Worm (Caenorhabditis elegans) whole organism, L2 larva: ENCODE data around the gene R13D11.4.

Experiments
- C34F6.9 ChIP-seq: fragments of 150-350 bp; optimal IDR thresholded peaks from 2 replicates; lab custom pipeline; 2014; ENCODE audit warnings: missing biosample characterization, missing genetic modification characterization
- F13H6.1 ChIP-seq: sonication (generic microtip); optimal IDR thresholded peaks from 2 replicates; lab custom pipeline; 2016; ENCODE audit warnings: missing genetic modification characterization, missing compliant biosample characterization
- R02D3.7 ChIP-seq: fragments of 150-350 bp; optimal IDR thresholded peaks from 2 replicates; lab custom pipeline; 2014; ENCODE audit warnings: missing biosample characterization, missing genetic modification characterization
- Y55F3AM.14 ChIP-seq: fragments of 200-800 bp; sonication (Bioruptor generic); optimal IDR thresholded peaks from 2 replicates; lab custom pipeline; 2018; ENCODE audit warnings: mild to moderate bottlenecking, missing genetic modification characterization, missing compliant biosample characterization
- ZK546.5 ChIP-seq: sonication (generic microtip); optimal IDR thresholded peaks from 2 replicates; lab custom pipeline; 2017; ENCODE audit warnings: missing biosample characterization, missing genetic modification characterization
- alr-1 ChIP-seq: fragments of 150-350 bp; optimal IDR thresholded peaks from 2 replicates; lab custom pipeline; 2014; ENCODE audit warnings: missing biosample characterization, missing genetic modification characterization
- aly-2 ChIP-seq: fragments of 150-350 bp; optimal IDR thresholded peaks from 2 replicates; lab custom pipeline; 2014; ENCODE audit warnings: missing biosample characterization, missing genetic modification characterization
- ama-1 ChIP-seq: fragments of 150-350 bp; optimal IDR thresholded peaks from 2 replicates; lab custom pipeline; 2018; ENCODE audit warnings: inconsistent platforms
- blmp-1 ChIP-seq: sonication (generic microtip); optimal IDR thresholded peaks from 2 replicates; lab custom pipeline; 2017; ENCODE audit warnings: missing genetic modification characterization, mild to moderate bottlenecking, missing compliant biosample characterization, antibody characterized with exemption, moderate library complexity; ENCODE audit not compliant: insufficient read depth
- ceh-16 ChIP-seq: fragments of 150-350 bp; optimal IDR thresholded peaks from 2 replicates; lab custom pipeline; 2014; ENCODE audit warnings: missing biosample characterization, missing genetic modification characterization
- ceh-82 ChIP-seq: fragments of 150-350 bp; optimal IDR thresholded peaks from 2 replicates; lab custom pipeline; 2014; ENCODE audit warnings: missing biosample characterization, missing genetic modification characterization
- crh-2 ChIP-seq: sonication (generic microtip); optimal IDR thresholded peaks from 2 replicates; lab custom pipeline; 2017; ENCODE audit warnings: missing biosample characterization, missing genetic modification characterization
- dmd-4 ChIP-seq: sonication (generic microtip); optimal IDR thresholded peaks from 2 replicates; lab custom pipeline; 2017; ENCODE audit warnings: missing biosample characterization, missing genetic modification characterization
- egl-27 ChIP-seq: sonication (generic microtip); optimal IDR thresholded peaks from 3 replicates; lab custom pipeline; 2017; ENCODE audit warnings: missing biosample characterization, missing genetic modification reagents, missing genetic modification characterization
- elt-1 ChIP-seq: fragments of 150-350 bp; optimal IDR thresholded peaks from 2 replicates; lab custom pipeline; 2014; ENCODE audit warnings: missing biosample characterization, missing genetic modification characterization
- elt-3 ChIP-seq: sonication (generic microtip); optimal IDR thresholded peaks from 2 replicates; lab custom pipeline; 2017; ENCODE audit warnings: missing biosample characterization, missing genetic modification characterization
- fos-1 ChIP-seq: fragments of 150-350 bp; optimal IDR thresholded peaks from 2 replicates; lab custom pipeline; 2014; ENCODE audit warnings: missing biosample characterization, missing genetic modification characterization
- gmeb-1 ChIP-seq: fragments of 150-350 bp; optimal IDR thresholded peaks from 2 replicates; lab custom pipeline; 2014; ENCODE audit warnings: missing biosample characterization, missing genetic modification characterization
- lin-11 ChIP-seq: fragments of 150-350 bp; sonication (generic microtip); optimal IDR thresholded peaks from 2 replicates; lab custom pipeline; 2014; ENCODE audit warnings: missing biosample characterization, missing genetic modification characterization, inconsistent platforms, mixed read lengths
- lin-13 ChIP-seq: fragments of 150-350 bp; optimal IDR thresholded peaks from 2 replicates; lab custom pipeline; 2014; ENCODE audit warnings: missing biosample characterization, missing genetic modification reagents, missing genetic modification characterization
- lin-39 ChIP-seq: fragments of 150-350 bp; optimal IDR thresholded peaks from 2 replicates; lab custom pipeline; 2014; ENCODE audit warnings: missing biosample characterization, missing genetic modification reagents, missing genetic modification characterization
- lsy-2 ChIP-seq, 2 experiments: fragments of 150-350 bp in 1 of 2; sonication (generic microtip) in 1 of 2; optimal IDR thresholded peaks; 2 replicates each; lab custom pipeline; 2014 to 2017; ENCODE audit warnings: missing biosample characterization in 2 of 2, missing genetic modification characterization in 2 of 2
- mab-5 ChIP-seq: fragments of 150-350 bp; optimal IDR thresholded peaks from 2 replicates; lab custom pipeline; 2014; ENCODE audit warnings: missing biosample characterization, missing genetic modification characterization
- mbf-1 ChIP-seq: sonication (generic microtip); optimal IDR thresholded peaks from 2 replicates; lab custom pipeline; 2017; ENCODE audit warnings: missing biosample characterization, missing genetic modification characterization
- mdl-1 ChIP-seq, 2 experiments: fragments of 150-350 bp in 1 of 2; sonication (generic microtip) in 1 of 2; optimal IDR thresholded peaks; 2 replicates each; lab custom pipeline; 2017; ENCODE audit warnings: missing biosample characterization in 2 of 2, missing genetic modification characterization in 2 of 2
- nhr-11 ChIP-seq: fragments of 150-350 bp; optimal IDR thresholded peaks from 2 replicates; lab custom pipeline; 2014; ENCODE audit warnings: missing biosample characterization, missing genetic modification characterization
- nhr-12 ChIP-seq: fragments of 150-350 bp; optimal IDR thresholded peaks from 2 replicates; lab custom pipeline; 2014; ENCODE audit warnings: missing biosample characterization, missing genetic modification characterization
- nhr-129 ChIP-seq: fragments of 150-350 bp; optimal IDR thresholded peaks from 2 replicates; lab custom pipeline; 2014; ENCODE audit warnings: missing biosample characterization, missing genetic modification characterization
- nhr-21 ChIP-seq: fragments of 150-350 bp; optimal IDR thresholded peaks from 2 replicates; lab custom pipeline; 2014; ENCODE audit warnings: missing biosample characterization, missing genetic modification characterization
- nhr-23 ChIP-seq: fragments of 150-350 bp; optimal IDR thresholded peaks from 2 replicates; lab custom pipeline; 2014; ENCODE audit warnings: missing biosample characterization, missing genetic modification reagents, missing genetic modification characterization
- nhr-237 ChIP-seq: fragments of 150-350 bp; optimal IDR thresholded peaks from 2 replicates; lab custom pipeline; 2014; ENCODE audit warnings: missing biosample characterization, missing genetic modification characterization
- nhr-25 ChIP-seq: fragments of 150-350 bp; sonication (generic microtip); optimal IDR thresholded peaks from 3 replicates; lab custom pipeline; 2014; ENCODE audit warnings: missing biosample characterization, missing genetic modification characterization
- nhr-6 ChIP-seq: fragments of 150-350 bp; optimal IDR thresholded peaks from 2 replicates; lab custom pipeline; 2014; ENCODE audit warnings: missing biosample characterization, missing genetic modification characterization
- nhr-77 ChIP-seq: fragments of 150-350 bp; optimal IDR thresholded peaks from 2 replicates; lab custom pipeline; 2014; ENCODE audit warnings: missing biosample characterization, missing genetic modification characterization
- peb-1 ChIP-seq: fragments of 150-350 bp; optimal IDR thresholded peaks from 2 replicates; lab custom pipeline; 2014; ENCODE audit warnings: missing biosample characterization, missing genetic modification characterization
- sem-4 ChIP-seq: fragments of 150-350 bp; optimal IDR thresholded peaks from 2 replicates; lab custom pipeline; 2014; ENCODE audit warnings: missing biosample characterization, missing genetic modification reagents, missing genetic modification characterization
- skn-1 ChIP-seq: sonication (generic microtip); optimal IDR thresholded peaks from 2 replicates; lab custom pipeline; 2017; ENCODE audit warnings: missing biosample characterization, missing genetic modification characterization
- sma-3 ChIP-seq: sonication (generic microtip); optimal IDR thresholded peaks from 2 replicates; lab custom pipeline; 2016; ENCODE audit warnings: missing genetic modification reagents, missing genetic modification characterization, missing compliant biosample characterization
- sma-9 ChIP-seq, 2 experiments: fragments of 150-350 bp in 1 of 2; sonication (generic microtip) in 1 of 2; optimal IDR thresholded peaks; 2 replicates each; lab custom pipeline; 2014 to 2016; ENCODE audit warnings: missing genetic modification characterization in 2 of 2, mild to moderate bottlenecking in 1 of 2, missing biosample characterization in 1 of 2, missing compliant biosample characterization in 1 of 2, missing genetic modification reagents in 1 of 2, moderate library complexity in 1 of 2
- snpc-4 ChIP-seq: fragments of 150-350 bp; optimal IDR thresholded peaks from 2 replicates; lab custom pipeline; 2014; ENCODE audit warnings: missing biosample characterization, missing genetic modification characterization
- unc-55 ChIP-seq: fragments of 150-350 bp; sonication (generic microtip); optimal IDR thresholded peaks from 3 replicates; lab custom pipeline; 2014; ENCODE audit warnings: missing biosample characterization, missing genetic modification reagents, missing genetic modification characterization
- unc-62 ChIP-seq: fragments of 150-350 bp; optimal IDR thresholded peaks from 2 replicates; lab custom pipeline; 2014; ENCODE audit warnings: missing biosample characterization, missing genetic modification reagents, missing genetic modification characterization
- zag-1 ChIP-seq: fragments of 150-350 bp; optimal IDR thresholded peaks from 2 replicates; lab custom pipeline; 2014; ENCODE audit warnings: missing biosample characterization, missing genetic modification characterization
- ztf-1 ChIP-seq: fragments of 200-800 bp; sonication (Bioruptor generic); conservative IDR thresholded peaks from 2 replicates; pipeline ENCODE4 v1.3.6; 2022; ENCODE audit warnings: missing genetic modification characterization, missing compliant biosample characterization
- ztf-11 ChIP-seq: sonication (generic microtip); optimal IDR thresholded peaks from 2 replicates; lab custom pipeline; 2017; ENCODE audit warnings: missing biosample characterization, missing genetic modification characterization
- ztf-4 ChIP-seq: fragments of 150-350 bp; optimal IDR thresholded peaks from 2 replicates; lab custom pipeline; 2014; ENCODE audit warnings: missing biosample characterization, missing genetic modification characterization

The R13D11.4 gene

DNA sequence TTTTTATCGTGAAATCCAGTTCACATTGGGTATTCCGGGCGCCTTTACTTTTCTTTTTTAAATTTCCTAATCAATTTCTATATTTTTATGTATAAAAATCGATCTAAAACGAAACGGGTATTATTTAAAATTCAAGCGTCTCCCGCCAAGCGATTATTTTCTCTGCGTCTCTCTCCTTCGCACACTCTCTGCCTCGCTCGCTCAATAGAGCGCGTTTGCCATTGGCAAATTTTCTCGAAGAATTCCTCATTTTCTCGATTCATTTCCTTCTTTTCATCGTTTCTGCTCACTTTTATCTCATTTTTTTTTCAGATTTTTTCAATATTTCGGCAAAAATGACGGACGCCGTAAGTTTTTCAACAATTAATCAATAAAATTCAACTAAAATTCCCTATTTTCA is 37.4 kb upstream of the R13D11.4 start, which contains the start of gene sti-1:
Gene sti-1 (plus strand): TSS at position 263 of the 400 bp plus-strand sequence.
- peak; percentile 89 for TF ChIP-seq unc-55 (GFP tag; lab: Kevin White, UChicago)
- no peak for TF ChIP-seq aly-2
- peak; percentile 69 for TF ChIP-seq nhr-25 (tag; lab: Kevin White, UChicago)
- no peak for TF ChIP-seq nhr-77
- TF ChIP-seq nhr-11: no peak
- TF ChIP-seq mbf-1 (tag; lab: Kevin White, UChicago): no peak
- peak; percentile 98 for TF ChIP-seq gmeb-1 (tag; lab: Kevin White, UChicago)
- peak; percentile 72 for TF ChIP-seq egl-27 (tag; lab: Kevin White, UChicago)
- TF ChIP-seq ama-1: peak; percentile 55
- peak; percentile 66 for TF ChIP-seq nhr-6 (tag; lab: Kevin White, UChicago)
- peak; percentile 76 for TF ChIP-seq sem-4 (tag; lab: Kevin White, UChicago)
- peak; percentile 90 for TF ChIP-seq sma-3 (GFP tag; lab: Kevin White, UChicago)
- no peak for TF ChIP-seq peb-1 (tag; lab: Kevin White, UChicago)
- TF ChIP-seq dmd-4: no peak
- peak; percentile 1 for TF ChIP-seq R02D3.7
- peak; percentile 80 for TF ChIP-seq F13H6.1 (tag; lab: Kevin White, UChicago)
- peak; percentile 26 for TF ChIP-seq blmp-1
- no peak for TF ChIP-seq elt-3 (tag; lab: Kevin White, UChicago)
- TF ChIP-seq lin-11 (tag; lab: Kevin White, UChicago): peak; percentile 79
- TF ChIP-seq zag-1: no peak
- no peak for TF ChIP-seq ZK546.5 (tag; lab: Kevin White, UChicago)
- no peak for TF ChIP-seq ztf-11 (tag; lab: Kevin White, UChicago)
- peak; percentile 35 for TF ChIP-seq snpc-4
- peak; percentile 70 for TF ChIP-seq mab-5 (tag; lab: Kevin White, UChicago)
- peak; percentile 72 for TF ChIP-seq ztf-4 (tag; lab: Kevin White, UChicago)
- no peak for TF ChIP-seq Y55F3AM.14 (GFP tag; lab: Kevin White, UChicago)
- peak; percentile 9 for TF ChIP-seq nhr-237 (tag; lab: Kevin White, UChicago)
- peak; percentile 9 for TF ChIP-seq unc-62 (GFP tag; lab: Kevin White, UChicago)
- TF ChIP-seq nhr-129: peak; percentile 69
- TF ChIP-seq fos-1: peak; percentile 66
- no peak for TF ChIP-seq mdl-1 (tag; optimal IDR thresholded peaks at IDR 0.05; lab: Kevin White, UChicago)
- peak; percentile 64 to 90 for TF ChIP-seq lsy-2 (tag; optimal IDR thresholded peaks at IDR 0.05; lab: Kevin White, UChicago)
- peak; percentile 93 for TF ChIP-seq C34F6.9 (tag; lab: Kevin White, UChicago)
- TF ChIP-seq lin-13: peak; percentile 88
- peak; percentile 90 for TF ChIP-seq crh-2 (tag; lab: Kevin White, UChicago)
- TF ChIP-seq nhr-21 (tag; lab: Kevin White, UChicago): peak; percentile 81
- TF ChIP-seq sma-9 (GFP tag; optimal IDR thresholded peaks at IDR 0.05; lab: Kevin White, UChicago): peak; percentile 89
- TF ChIP-seq sma-9 (tag; optimal IDR thresholded peaks at IDR 0.05; lab: Kevin White, UChicago): no peak
- peak; percentile 22 for TF ChIP-seq ceh-82 (tag; lab: Kevin White, UChicago)
- TF ChIP-seq skn-1: no peak

DNA sequence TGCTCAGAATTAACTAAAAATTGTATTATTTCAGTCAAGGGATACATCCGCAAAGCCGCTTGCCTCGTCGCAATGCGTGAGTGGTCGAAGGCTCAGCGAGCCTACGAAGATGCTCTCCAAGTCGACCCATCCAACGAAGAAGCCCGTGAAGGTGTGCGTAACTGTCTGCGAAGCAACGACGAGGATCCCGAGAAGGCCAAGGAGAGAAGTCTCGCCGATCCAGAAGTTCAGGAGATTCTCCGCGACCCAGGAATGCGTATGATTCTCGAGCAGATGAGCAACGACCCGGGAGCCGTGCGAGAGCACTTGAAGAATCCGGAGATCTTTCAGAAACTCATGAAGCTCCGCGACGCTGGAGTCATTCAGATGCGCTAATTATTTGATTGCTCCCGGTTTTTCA is 36.3 kb upstream of the R13D11.4 start:
- TF ChIP-seq mdl-1 (tag; optimal IDR thresholded peaks at IDR 0.05; lab: Kevin White, UChicago): no peak
- TF ChIP-seq ZK546.5 (tag; lab: Kevin White, UChicago): no peak
- TF ChIP-seq lsy-2 (tag; optimal IDR thresholded peaks at IDR 0.05; lab: Kevin White, UChicago): no peak
- TF ChIP-seq crh-2 (tag; lab: Kevin White, UChicago): no peak

- TF ChIP-seq lsy-2 (tag; optimal IDR thresholded peaks at IDR 0.05; lab: Kevin White, UChicago) (peak in 1 of 2 experiments; percentile 13), sma-9 (GFP tag; optimal IDR thresholded peaks at IDR 0.05; lab: Kevin White, UChicago) (no peak), sma-9 (tag; optimal IDR thresholded peaks at IDR 0.05; lab: Kevin White, UChicago) (no peak), unc-62 (GFP tag; lab: Kevin White, UChicago) (no peak), peb-1 (tag; lab: Kevin White, UChicago) (no peak), nhr-129 (peak; percentile 16), Y55F3AM.14 (GFP tag; lab: Kevin White, UChicago) (no peak), elt-1 (tag; lab: Kevin White, UChicago) (no peak), nhr-11 (no peak), ceh-82 (tag; lab: Kevin White, UChicago) (no peak), nhr-23 (tag; lab: Kevin White, UChicago) (no peak), ztf-1 (no peak), fos-1 (no peak), snpc-4 (no peak), lin-11 (tag; lab: Kevin White, UChicago) (no peak), mab-5 (tag; lab: Kevin White, UChicago) (no peak), nhr-12 (no peak), ztf-11 (tag; lab: Kevin White, UChicago) (no peak), alr-1 (tag; lab: Kevin White, UChicago) (no peak), F13H6.1 (tag; lab: Kevin White, UChicago) (peak; percentile 3), C34F6.9 (tag; lab: Kevin White, UChicago) (peak; percentile 29), gmeb-1 (tag; lab: Kevin White, UChicago) (peak; percentile 23), unc-55 (GFP tag; lab: Kevin White, UChicago) (peak; percentile 34), sma-3 (GFP tag; lab: Kevin White, UChicago) (no peak), ceh-16 (tag; lab: Kevin White, UChicago) (no peak), lin-13 (peak; percentile 9), ztf-4 (tag; lab: Kevin White, UChicago) (peak; percentile 41), ZK546.5 (tag; lab: Kevin White, UChicago) (no peak), elt-3 (tag; lab: Kevin White, UChicago) (no peak), lin-39 (tag; lab: Kevin White, UChicago) (no peak), R02D3.7 (no peak), skn-1 (no peak), zag-1 (no peak)
Measured at ce11 chrV:774875-775359, 35.7 kb upstream of the R13D11.4 start, which contains the start of gene srbc-58. Gene srbc-58, plus strand, starts transcription at chrV:774995.
